Worm (Caenorhabditis elegans) whole organism, young adult: Measurements from ENCODE around the gene cyc-2.2.

ENCODE experiments used
- B0261.1 ChIP-seq: sonication (generic microtip); optimal IDR thresholded peaks from 2 replicates; lab custom pipeline; 2016; ENCODE audit warnings: mild to moderate bottlenecking, missing genetic modification characterization, moderate library complexity, missing compliant biosample characterization
- C06A6.2 ChIP-seq: fragments of 200-800 bp; sonication (Bioruptor generic); conservative IDR thresholded peaks from 2 replicates; pipeline ENCODE4 v1.3.6; 2022; ENCODE audit warnings: missing genetic modification characterization, missing compliant biosample characterization
- D2030.7 ChIP-seq: fragments of 200-800 bp; sonication (Bioruptor generic); IDR thresholded peaks from 2 replicates; pipeline ENCODE4 v1.3.6; 2022; ENCODE audit warnings: missing genetic modification reagents, missing genetic modification characterization, missing compliant biosample characterization
- F10E7.11 ChIP-seq: sonication (generic microtip); optimal IDR thresholded peaks from 2 replicates; lab custom pipeline; 2017; ENCODE audit warnings: mild to moderate bottlenecking, missing genetic modification characterization, moderate library complexity, missing compliant biosample characterization
- Y53G8AR.9 ChIP-seq: fragments of 200-800 bp; sonication (Bioruptor generic); conservative IDR thresholded peaks from 2 replicates; pipeline ENCODE4 v1.3.6; 2022; ENCODE audit warnings: missing genetic modification reagents, missing genetic modification characterization, missing compliant biosample characterization
- Y95B8A.8 ChIP-seq: fragments of 200-800 bp; sonication (Bioruptor generic); IDR thresholded peaks from 2 replicates; pipeline ENCODE4 v1.3.6; 2022; ENCODE audit warnings: missing genetic modification reagents, missing genetic modification characterization, missing compliant biosample characterization
- attf-3 ChIP-seq: fragments of 200-800 bp; sonication (Bioruptor generic); conservative IDR thresholded peaks from 2 replicates; pipeline ENCODE4 v1.3.6; 2022; ENCODE audit warnings: missing genetic modification reagents, missing genetic modification characterization, missing compliant biosample characterization
- ceh-100 ChIP-seq: fragments of 200-800 bp; sonication (Bioruptor generic); IDR thresholded peaks from 2 replicates; pipeline ENCODE4 v1.3.6; 2022; ENCODE audit warnings: missing genetic modification reagents, missing genetic modification characterization, missing compliant biosample characterization
- ceh-27 ChIP-seq: fragments of 200-800 bp; sonication (Bioruptor generic); optimal IDR thresholded peaks from 2 replicates; lab custom pipeline; 2018; ENCODE audit warnings: mild to moderate bottlenecking, missing genetic modification characterization, moderate library complexity, missing compliant biosample characterization
- dpff-1 ChIP-seq: sonication (generic microtip); optimal IDR thresholded peaks from 2 replicates; lab custom pipeline; 2017; ENCODE audit warnings: mild to moderate bottlenecking, missing genetic modification characterization, missing compliant biosample characterization
- dpl-1 ChIP-seq: fragments of 150-350 bp; optimal IDR thresholded peaks from 2 replicates; lab custom pipeline; 2014; ENCODE audit warnings: missing biosample characterization, missing genetic modification reagents, missing genetic modification characterization
- egrh-3 ChIP-seq: fragments of 200-800 bp; sonication (Bioruptor generic); IDR thresholded peaks from 2 replicates; pipeline ENCODE4 v1.3.6; 2022; ENCODE audit warnings: missing genetic modification reagents, missing genetic modification characterization, missing compliant biosample characterization
- fkh-3 ChIP-seq: sonication (generic microtip); optimal IDR thresholded peaks from 2 replicates; lab custom pipeline; 2016; ENCODE audit warnings: mild to moderate bottlenecking, missing genetic modification characterization, missing compliant biosample characterization
- gei-17 ChIP-seq: fragments of 200-800 bp; sonication (Bioruptor generic); optimal IDR thresholded peaks from 2 replicates; lab custom pipeline; 2018; ENCODE audit warnings: mild to moderate bottlenecking, missing genetic modification characterization, missing compliant biosample characterization
- lag-1 ChIP-seq: fragments of 200-800 bp; sonication (Bioruptor generic); IDR thresholded peaks from 2 replicates; pipeline ENCODE4 v1.3.6; 2022; ENCODE audit warnings: missing genetic modification reagents, missing genetic modification characterization, missing compliant biosample characterization
- lin-26 ChIP-seq: fragments of 200-800 bp; sonication (Bioruptor generic); IDR thresholded peaks from 2 replicates; pipeline ENCODE4 v1.3.6; 2022; ENCODE audit warnings: missing genetic modification reagents, missing genetic modification characterization, missing compliant biosample characterization
- madf-10 ChIP-seq: sonication (generic microtip); optimal IDR thresholded peaks from 2 replicates; lab custom pipeline; 2016; ENCODE audit warnings: mild to moderate bottlenecking, missing genetic modification characterization, missing compliant biosample characterization
- madf-6 ChIP-seq: fragments of 200-800 bp; sonication (Bioruptor generic); IDR thresholded peaks from 2 replicates; pipeline ENCODE4 v1.3.6; 2022; ENCODE audit warnings: missing genetic modification reagents, missing genetic modification characterization, missing compliant biosample characterization
- madf-8 ChIP-seq: fragments of 200-800 bp; sonication (Bioruptor generic); conservative IDR thresholded peaks from 2 replicates; pipeline ENCODE4 v1.3.6; 2022; ENCODE audit warnings: missing genetic modification reagents, missing genetic modification characterization, missing compliant biosample characterization
- mel-28 ChIP-seq: sonication (generic microtip); optimal IDR thresholded peaks from 2 replicates; lab custom pipeline; 2016; ENCODE audit warnings: borderline replicate concordance, mild to moderate bottlenecking, missing genetic modification characterization, missing compliant biosample characterization
- mes-4 ChIP-seq: sonication (generic microtip); optimal IDR thresholded peaks from 2 replicates; lab custom pipeline; 2016; ENCODE audit warnings: missing genotype, missing genetic modification characterization, missing compliant biosample characterization
- nfya-1 ChIP-seq: sonication (generic microtip); optimal IDR thresholded peaks from 2 replicates; lab custom pipeline; 2017; ENCODE audit warnings: antibody characterized with exemption, missing compliant biosample characterization, missing genetic modification characterization, borderline replicate concordance; ENCODE audit not compliant: insufficient read depth
- nhr-80 ChIP-seq: sonication (generic microtip); optimal IDR thresholded peaks from 2 replicates; lab custom pipeline; 2016; ENCODE audit warnings: missing genetic modification characterization, missing compliant biosample characterization
- nhr-90 ChIP-seq: sonication (generic microtip); optimal IDR thresholded peaks from 2 replicates; lab custom pipeline; 2016; ENCODE audit warnings: missing genotype, mild to moderate bottlenecking, missing genetic modification characterization, missing compliant biosample characterization
- pbrm-1 ChIP-seq: fragments of 200-800 bp; sonication (Bioruptor generic); IDR thresholded peaks from 2 replicates; pipeline ENCODE4 v1.3.6; 2022; ENCODE audit warnings: missing genetic modification reagents, missing genetic modification characterization, missing compliant biosample characterization
- rpc-1 ChIP-seq, 2 experiments: fragments of 150-350 bp in 1 of 2; sonication (generic microtip) in 1 of 2; optimal IDR thresholded peaks; 2 replicates each; lab custom pipeline; 2014 to 2018; ENCODE audit warnings: missing biosample characterization in 1 of 2, missing genetic modification characterization in 1 of 2, missing genetic modification reagents in 1 of 2, missing genotype in 1 of 2
- sea-2 ChIP-seq: fragments of 200-800 bp; sonication (Bioruptor generic); IDR thresholded peaks from 2 replicates; pipeline ENCODE4 v1.3.6; 2022; ENCODE audit warnings: missing genetic modification characterization, missing compliant biosample characterization
- snpc-3.4 ChIP-seq: sonication (generic microtip); optimal IDR thresholded peaks from 2 replicates; lab custom pipeline; 2017; ENCODE audit warnings: missing genetic modification characterization, mild to moderate bottlenecking, missing compliant biosample characterization, antibody characterized with exemption, moderate library complexity, missing genotype, missing genetic modification reagents
- zfh-2 ChIP-seq: fragments of 200-800 bp; sonication (Bioruptor generic); conservative IDR thresholded peaks from 2 replicates; pipeline ENCODE4 v1.3.6; 2022; ENCODE audit warnings: missing genetic modification reagents, missing genetic modification characterization, missing compliant biosample characterization

The cyc-2.2 gene

ce11 chrV:12583421-12583820 is 28.6 kb downstream of the cyc-2.2 start:
- TF ChIP-seq D2030.7 (GFP tag; lab: Robert Waterston, UW), result no peak
- TF ChIP-seq, all 124 proteins: peak for 0

- TF ChIP-seq madf-8 (no peak), Y53G8AR.9 (no peak), nhr-90 (tag; lab: Kevin White, UChicago) (no peak), snpc-3.4 (tag; lab: Kevin White, UChicago) (no peak)
Measured at ce11 chrV:12579299-12579698, 32.7 kb downstream of the cyc-2.2 start, which contains the start of gene E02A10.3. TSS of gene E02A10.3 (plus strand) at chrV:12579599.

ce11 chrV:12576495-12576947 is 35.5 kb downstream of the cyc-2.2 start, which contains the start of gene grl-23:
TSS of gene grl-23 (minus strand) at chrV:12576897.
- TF ChIP-seq lag-1 (GFP tag; lab: Robert Waterston, UW) (no peak), attf-3 (GFP tag; lab: Robert Waterston, UW) (no peak), egrh-3 (GFP tag; lab: Robert Waterston, UW) (peak; percentile 87), gei-17 (GFP tag; lab: Kevin White, UChicago) (no peak), Y95B8A.8 (GFP tag; lab: Robert Waterston, UW) (no peak)

- 0 out of 2 replicates have a peak, but pooled peaks have one; percentile 28 for TF ChIP-seq sea-2 (GFP tag; lab: Robert Waterston, UW)
- TF ChIP-seq egrh-3 (GFP tag; lab: Robert Waterston, UW), result peak; percentile 97
- TF ChIP-seq madf-10, result no peak
Measured at ce11 chrV:12575846-12576245, 36.2 kb downstream of the cyc-2.2 start.

- TF ChIP-seq nhr-80 (no peak), pbrm-1 (GFP tag; lab: Robert Waterston, UW) (no peak), C06A6.2 (GFP tag; lab: Robert Waterston, UW) (no peak), mel-28 (tag; lab: Kevin White, UChicago) (no peak), B0261.1 (tag; lab: Kevin White, UChicago) (no peak), snpc-3.4 (tag; lab: Kevin White, UChicago) (no peak), rpc-1 (optimal IDR thresholded peaks at IDR 0.05; lab: Kevin White, UChicago) (no peak), rpc-1 (tag; optimal IDR thresholded peaks at IDR 0.05; lab: Kevin White, UChicago) (no peak), mes-4 (tag; lab: Kevin White, UChicago) (no peak), sea-2 (GFP tag; lab: Robert Waterston, UW) (no peak), zfh-2 (GFP tag; lab: Robert Waterston, UW) (no peak), dpl-1 (GFP tag; lab: Kevin White, UChicago) (no peak), ceh-27 (no peak), nfya-1 (tag; lab: Kevin White, UChicago) (no peak), gei-17 (GFP tag; lab: Kevin White, UChicago) (no peak), lin-26 (GFP tag; lab: Robert Waterston, UW) (no peak)
- TF ChIP-seq, all 124 proteins: peak for 0
Measured at ce11 chrV:12570271-12570670, 41.7 kb downstream of the cyc-2.2 start.

- TF ChIP-seq fkh-3 (tag; lab: Kevin White, UChicago), result no peak
- TF ChIP-seq dpff-1 (tag; lab: Kevin White, UChicago), result no peak
- no peak for TF ChIP-seq mes-4 (tag; lab: Kevin White, UChicago)
- TF ChIP-seq ceh-100 (GFP tag; lab: Robert Waterston, UW), result no peak
- no peak for TF ChIP-seq madf-6 (GFP tag; lab: Robert Waterston, UW)
- TF ChIP-seq F10E7.11 (tag; lab: Kevin White, UChicago), result no peak
- TF ChIP-seq nfya-1 (tag; lab: Kevin White, UChicago), result no peak
- TF ChIP-seq, all 124 proteins: peak for 0
Measured at ce11 chrV:12567850-12568249, 44.2 kb downstream of the cyc-2.2 start, which contains the start of gene E02A10.4. TSS of gene E02A10.4 (minus strand) at chrV:12567950.
